2 worm cellular contexts compared by ENCODE assay signal in the genomic region with DNA sequence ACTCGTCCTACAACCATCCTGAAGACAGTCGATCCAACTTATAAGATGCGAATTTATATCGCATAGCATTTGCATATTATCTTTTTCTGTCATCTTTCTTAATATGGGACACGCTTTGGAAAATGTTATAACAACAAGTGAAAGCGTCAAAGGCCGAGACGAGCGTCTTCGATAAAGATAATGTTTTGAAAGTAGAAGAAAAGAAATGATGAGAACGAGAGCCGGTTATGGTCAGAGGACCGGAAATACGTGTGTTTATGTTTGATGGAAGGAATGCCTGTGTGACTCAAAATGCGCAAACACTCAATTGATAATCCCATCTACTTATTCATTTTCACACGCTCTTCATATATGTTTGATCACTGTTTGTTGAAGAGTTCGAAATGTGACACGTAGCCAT.
TF ChIP-seq lines count a peak whose summit lies in the region.

A gene (minus strand): TSS at position 101 of the 400 bp plus-strand sequence.

TF ChIP-seq in whole organism, L1 larva, 84 proteins besides CTCF, POLR2A, EP300 and RAD21:
- TF ChIP-seq F16B12.6 (tag; optimal IDR thresholded peaks at IDR 0.05; lab: Kevin White, UChicago) (no peak), blmp-1 (tag; optimal IDR thresholded peaks at IDR 0.05; lab: Kevin White, UChicago) (peak; percentile 66), unc-130 (tag; optimal IDR thresholded peaks at IDR 0.05; lab: Kevin White, UChicago) (no peak), tlp-1 (tag; optimal IDR thresholded peaks at IDR 0.05; lab: Kevin White, UChicago) (no peak)

TF ChIP-seq in whole organism, L3 larva, 47 proteins besides CTCF, POLR2A, EP300 and RAD21:
- TF ChIP-seq nhr-28 (tag; optimal IDR thresholded peaks at IDR 0.05; lab: Kevin White, UChicago) (no peak), pha-4 (tag; optimal IDR thresholded peaks at IDR 0.05; lab: Kevin White, UChicago) (no peak), nhr-11 (tag; optimal IDR thresholded peaks at IDR 0.05; lab: Kevin White, UChicago) (no peak), nhr-23 (tag; optimal IDR thresholded peaks at IDR 0.05; lab: Kevin White, UChicago) (peak; percentile 45), unc-39 (tag; optimal IDR thresholded peaks at IDR 0.05; lab: Kevin White, UChicago) (no peak), nhr-77 (tag; optimal IDR thresholded peaks at IDR 0.05; lab: Kevin White, UChicago) (no peak)
